Worm (Caenorhabditis elegans) whole organism, L2 larva: ENCODE measurements around the gene F11D5.5.

Experiments
- ama-1 ChIP-seq: fragments of 150-350 bp; optimal IDR thresholded peaks from 2 replicates; lab custom pipeline; 2018; ENCODE audit warnings: inconsistent platforms
- fos-1 ChIP-seq: fragments of 150-350 bp; optimal IDR thresholded peaks from 2 replicates; lab custom pipeline; 2014; ENCODE audit warnings: missing biosample characterization, missing genetic modification characterization
- nhr-237 ChIP-seq: fragments of 150-350 bp; optimal IDR thresholded peaks from 2 replicates; lab custom pipeline; 2014; ENCODE audit warnings: missing biosample characterization, missing genetic modification characterization
- nhr-77 ChIP-seq: fragments of 150-350 bp; optimal IDR thresholded peaks from 2 replicates; lab custom pipeline; 2014; ENCODE audit warnings: missing biosample characterization, missing genetic modification characterization
- skn-1 ChIP-seq: sonication (generic microtip); optimal IDR thresholded peaks from 2 replicates; lab custom pipeline; 2017; ENCODE audit warnings: missing biosample characterization, missing genetic modification characterization
- snpc-4 ChIP-seq: fragments of 150-350 bp; optimal IDR thresholded peaks from 2 replicates; lab custom pipeline; 2014; ENCODE audit warnings: missing biosample characterization, missing genetic modification characterization

DNA sequence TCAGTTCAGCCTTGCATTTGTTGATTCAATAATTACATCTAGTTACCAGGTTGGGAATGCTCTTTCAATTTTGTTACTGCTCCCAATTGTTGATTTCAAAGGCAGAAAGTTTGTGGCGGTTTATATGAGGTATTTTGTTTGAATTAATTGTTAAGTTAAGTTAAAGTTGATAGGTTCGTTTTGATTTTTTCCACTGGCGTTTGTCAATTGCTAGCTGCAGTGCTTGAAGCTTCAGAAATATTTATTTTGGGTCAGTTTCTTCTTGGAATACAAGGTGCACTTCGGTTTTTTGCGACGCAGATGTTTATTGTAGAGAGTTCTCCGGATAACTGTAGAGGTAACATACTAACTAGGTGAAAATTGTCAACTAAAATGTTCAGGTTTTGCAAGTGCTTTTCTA is at the start of gene F11D5.5:
- TF ChIP-seq snpc-4 (tag; lab: Kevin White, UChicago) (no peak), nhr-237 (no peak), nhr-77 (tag; lab: Kevin White, UChicago) (no peak), ama-1 (lab: Kevin White, UChicago) (no peak), fos-1 (no peak), skn-1 (tag; lab: Kevin White, UChicago) (no peak)
